Fruit fly (Drosophila melanogaster) whole organism, prepupa: ENCODE results near the gene Cda4.

Source experiments
- CG11294 ChIP-seq: fragments of 200-800 bp; sonication (Bioruptor generic); IDR thresholded peaks from 2 replicates; pipeline ENCODE4 v1.3.6; 2022; ENCODE audit warnings: missing biosample characterization, missing genetic modification characterization
- CG1621 ChIP-seq: fragments of 200-800 bp; sonication (Bioruptor generic); optimal IDR thresholded peaks from 3 replicates; lab custom pipeline; 2018; ENCODE audit warnings: missing biosample characterization, mild to moderate bottlenecking, missing genetic modification characterization
- CG6276 ChIP-seq: fragments of 200-800 bp; sonication (Bioruptor generic); optimal IDR thresholded peaks from 2 replicates; lab custom pipeline; 2017; ENCODE audit warnings: missing biosample characterization, mild to moderate bottlenecking, missing genetic modification characterization
- Gug ChIP-seq: fragments of 200-800 bp; sonication (Bioruptor generic); IDR thresholded peaks from 2 replicates; pipeline ENCODE4 v1.3.6; 2022; ENCODE audit warnings: missing biosample characterization, missing genetic modification characterization
- Hr39 ChIP-seq: fragments of 200-800 bp; sonication (Bioruptor generic); optimal IDR thresholded peaks from 2 replicates; lab custom pipeline; 2016; ENCODE audit warnings: missing biosample characterization, missing genetic modification characterization
- Lpt ChIP-seq: fragments of 200-800 bp; sonication (Bioruptor generic); optimal IDR thresholded peaks from 3 replicates; lab custom pipeline; 2016; ENCODE audit warnings: missing biosample characterization, missing genetic modification characterization
- OdsH ChIP-seq: fragments of 200-800 bp; sonication (Bioruptor generic); optimal IDR thresholded peaks from 3 replicates; lab custom pipeline; 2016; ENCODE audit warnings: missing biosample characterization, missing genetic modification characterization
- Sox102F ChIP-seq: fragments of 200-800 bp; sonication (Bioruptor generic); optimal IDR thresholded peaks from 2 replicates; lab custom pipeline; 2016; ENCODE audit warnings: missing biosample characterization, mild to moderate bottlenecking, missing genetic modification characterization
- fd85E ChIP-seq: fragments of 200-800 bp; sonication (Bioruptor generic); optimal IDR thresholded peaks from 3 replicates; lab custom pipeline; 2016; ENCODE audit warnings: missing biosample characterization, missing genetic modification characterization

DNA sequence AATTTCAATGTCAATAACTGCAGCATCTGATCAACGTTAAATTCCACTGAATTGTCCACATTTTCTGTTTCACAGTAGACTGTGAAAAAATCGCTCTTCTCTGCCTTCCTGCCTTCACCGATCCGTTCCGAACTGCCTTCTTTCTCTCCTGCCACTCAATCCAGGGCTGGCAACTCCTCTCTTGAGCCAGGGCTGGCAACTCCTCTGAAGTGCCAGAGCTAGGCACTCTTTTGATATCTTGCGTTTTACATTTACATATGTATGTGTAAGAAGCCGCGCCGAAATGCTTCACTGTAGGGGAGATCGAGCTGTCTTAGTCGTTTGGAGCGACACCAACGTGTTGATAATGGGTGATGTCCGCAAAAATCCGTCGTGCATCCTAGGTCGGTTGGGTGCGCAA lies 57.4 kb downstream of the Cda4 start:
- no peak for TF ChIP-seq fd85E (GFP tag; lab: Kevin White, UChicago)
- TF ChIP-seq CG1621, result no peak
- no peak for TF ChIP-seq OdsH (GFP tag; lab: Kevin White, UChicago)
- TF ChIP-seq Lpt (GFP tag; lab: Kevin White, UChicago), result no peak
- TF ChIP-seq Gug, result no peak
- TF ChIP-seq Sox102F, result no peak
- TF ChIP-seq Hr39 (GFP tag; lab: Kevin White, UChicago), result no peak
- TF ChIP-seq CG6276 (GFP tag; lab: Kevin White, UChicago), result no peak
- TF ChIP-seq CG11294 (GFP tag; lab: Robert Waterston, UW), result no peak
